Fruit fly (Drosophila melanogaster): ENCODE measurements around the gene eIF2D.

The eIF2D gene

dm6 chr3R:29196967-29197611, 45.5 kb upstream of the eIF2D start, which contains the start of gene CG14515 (continued):
- TF ChIP-seq esg (GFP tag; conservative IDR thresholded peaks at IDR 0.05): no peak
- no peak for TF ChIP-seq CHES-1-like (GFP tag; optimal IDR thresholded peaks at IDR 0.05)
- TF ChIP-seq Atf-2 (GFP tag; optimal IDR thresholded peaks at IDR 0.05): no peak
- no peak for TF ChIP-seq tll (GFP tag; optimal IDR thresholded peaks at IDR 0.05)
- TF ChIP-seq Abd-B (GFP tag; optimal IDR thresholded peaks at IDR 0.05): peak; percentile 7
- no peak for TF ChIP-seq Jarid2 (GFP tag; optimal IDR thresholded peaks at IDR 0.05)
- TF ChIP-seq prd (optimal IDR thresholded peaks at IDR 0.05): no peak
- no peak for TF ChIP-seq prd (GFP tag; IDR thresholded peaks at IDR 0.05)
- TF ChIP-seq CG1529 (GFP tag; optimal IDR thresholded peaks at IDR 0.05): no peak
- TF ChIP-seq CG2712 (tag; optimal IDR thresholded peaks at IDR 0.05): peak; percentile 17
- TF ChIP-seq CG31365 (tag; optimal IDR thresholded peaks at IDR 0.05): no peak
- no peak for TF ChIP-seq CG7987 (GFP tag; optimal IDR thresholded peaks at IDR 0.05)
- no peak for TF ChIP-seq ap (GFP tag; IDR thresholded peaks at IDR 0.05)
- TF ChIP-seq CG5180 (GFP tag; optimal IDR thresholded peaks at IDR 0.05): no peak
- TF ChIP-seq toy (GFP tag; IDR thresholded peaks at IDR 0.05): no peak
- no peak for TF ChIP-seq run (tag; optimal IDR thresholded peaks at IDR 0.05)
- no peak for TF ChIP-seq ham (GFP tag; IDR thresholded peaks at IDR 0.05)
- 0 out of 3 replicates have a peak, but pooled peaks have one; percentile 12 for TF ChIP-seq CG11695 (GFP tag; IDR thresholded peaks at IDR 0.05)
- TF ChIP-seq phol (tag; optimal IDR thresholded peaks at IDR 0.05): peak; percentile 27
- no peak for TF ChIP-seq Xbp1 (GFP tag; optimal IDR thresholded peaks at IDR 0.05)

DNA sequence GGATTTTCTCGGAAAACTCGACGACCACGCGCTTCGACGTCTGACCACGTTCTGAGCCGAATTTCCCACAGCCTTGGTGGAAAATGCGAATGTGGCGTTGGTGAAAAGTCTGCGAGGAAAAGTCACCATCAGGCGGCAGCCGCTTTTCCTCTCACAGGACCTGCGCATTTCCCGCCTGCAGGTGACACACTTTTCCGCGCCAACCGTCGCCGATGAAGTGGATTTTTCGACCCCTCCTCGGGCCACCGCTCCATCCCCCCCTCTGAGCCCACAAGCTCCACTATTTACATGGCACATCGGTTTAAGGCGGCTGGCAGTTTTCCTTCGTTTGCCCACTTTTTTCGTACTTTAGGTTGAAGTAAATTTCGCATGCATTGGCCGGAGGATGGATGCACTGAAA, 43.4 kb upstream of the eIF2D start, which contains the start of gene jus:
jus (minus strand) TSS at position 38 of the 400 bp plus-strand sequence.
- TF ChIP-seq pho (GFP tag; optimal IDR thresholded peaks at IDR 0.05): no peak
- TF ChIP-seq CG16863 (GFP tag; optimal IDR thresholded peaks at IDR 0.05): no peak
- TF ChIP-seq CG6175 (GFP tag; IDR thresholded peaks at IDR 0.05): no peak
- TF ChIP-seq CG11247 (GFP tag; IDR thresholded peaks at IDR 0.05): no peak
- TF ChIP-seq CG15601 (tag; optimal IDR thresholded peaks at IDR 0.05): no peak
- TF ChIP-seq Sin3A (optimal IDR thresholded peaks at IDR 0.05): no peak
- TF ChIP-seq CG12391 (tag; optimal IDR thresholded peaks at IDR 0.05): no peak
- no peak for TF ChIP-seq CG42726 (GFP tag; IDR thresholded peaks at IDR 0.05; ENCODE audit: partially characterized antibody)
- TF ChIP-seq tll (GFP tag; optimal IDR thresholded peaks at IDR 0.05): no peak
- TF ChIP-seq row (GFP tag; IDR thresholded peaks at IDR 0.05): 0 out of 3 replicates have a peak, but pooled peaks have one; percentile 17
- TF ChIP-seq nom (GFP tag; optimal IDR thresholded peaks at IDR 0.05): no peak
- no peak for TF ChIP-seq fd64A (GFP tag; optimal IDR thresholded peaks at IDR 0.05)
- no peak for TF ChIP-seq insv (GFP tag; optimal IDR thresholded peaks at IDR 0.05)
- no peak for TF ChIP-seq D (optimal IDR thresholded peaks at IDR 0.05)
- no peak for TF ChIP-seq D (GFP tag; optimal IDR thresholded peaks at IDR 0.05)
- TF ChIP-seq jing (GFP tag; optimal IDR thresholded peaks at IDR 0.05): no peak
- no peak for TF ChIP-seq Asciz (GFP tag; optimal IDR thresholded peaks at IDR 0.05)
- peak; percentile 73 for TF ChIP-seq Deaf1 (tag; optimal IDR thresholded peaks at IDR 0.05)
- TF ChIP-seq lola (GFP tag; optimal IDR thresholded peaks at IDR 0.05): no peak
- no peak for TF ChIP-seq CG7372 (GFP tag; IDR thresholded peaks at IDR 0.05)
- peak; percentile 55 for TF ChIP-seq Med (GFP tag)
- TF ChIP-seq Gug (GFP tag; IDR thresholded peaks at IDR 0.05): no peak
- TF ChIP-seq chinmo (GFP tag; IDR thresholded peaks at IDR 0.05; ENCODE audit: partially characterized antibody): 0 out of 4 replicates have a peak, but pooled peaks have one; percentile 44
- 0 out of 2 replicates have a peak, but pooled peaks have one; percentile 45 for TF ChIP-seq CG16779 (GFP tag; IDR thresholded peaks at IDR 0.05)
- TF ChIP-seq CHES-1-like (GFP tag; optimal IDR thresholded peaks at IDR 0.05): no peak
- TF ChIP-seq btn (GFP tag; optimal IDR thresholded peaks at IDR 0.05): no peak
- TF ChIP-seq CG30403 (GFP tag; optimal IDR thresholded peaks at IDR 0.05): no peak
- no peak for TF ChIP-seq CG3995 (GFP tag; optimal IDR thresholded peaks at IDR 0.05)
- no peak for TF ChIP-seq CG9437 (GFP tag; optimal IDR thresholded peaks at IDR 0.05)
- no peak for TF ChIP-seq grn (GFP tag; optimal IDR thresholded peaks at IDR 0.05)
- no peak for TF ChIP-seq GATAe (GFP tag; conservative IDR thresholded peaks at IDR 0.05)
- no peak for TF ChIP-seq CG10565 (GFP tag; optimal IDR thresholded peaks at IDR 0.05)

Measured in whole organism, embryonic.